Worm (Caenorhabditis elegans) whole organism, L4/young adult: Measurements from ENCODE around the gene K08D8.7.

Source experiments
- W03F9.2 ChIP-seq: fragments of 150-350 bp; optimal IDR thresholded peaks from 2 replicates; lab custom pipeline; 2014; ENCODE audit warnings: missing biosample characterization, missing genetic modification characterization
- dao-5 ChIP-seq: sonication (generic microtip); optimal IDR thresholded peaks from 2 replicates; lab custom pipeline; 2016; ENCODE audit warnings: missing genotype, missing genetic modification characterization, moderate library complexity, missing compliant biosample characterization
- him-1 ChIP-seq: sonication (generic microtip); optimal IDR thresholded peaks from 2 replicates; lab custom pipeline; 2016; ENCODE audit warnings: missing genotype, missing genetic modification reagents, missing genetic modification characterization, missing compliant biosample characterization

- TF ChIP-seq W03F9.2 (tag; lab: Kevin White, UChicago) = no peak
- TF ChIP-seq dao-5 (tag; lab: Kevin White, UChicago) = no peak
- TF ChIP-seq him-1 (tag; lab: Kevin White, UChicago) = no peak
These were observed 18.8 kb downstream of the K08D8.7 start, which contains the start of gene srz-15 for ce11 chrIV:12915479-12915878.
